Worm (Caenorhabditis elegans) whole organism, mixed stage, embryonic: ENCODE data around the gene F13A2.9.

Experiments used
- M03D4.4 ChIP-seq: sonication (generic microtip); optimal IDR thresholded peaks from 2 replicates; lab custom pipeline; 2017; ENCODE audit warnings: mild to moderate bottlenecking, missing genetic modification characterization, missing compliant biosample characterization
- ceh-39 ChIP-seq: fragments of 150-350 bp; optimal IDR thresholded peaks from 2 replicates; lab custom pipeline; 2014; ENCODE audit warnings: missing biosample characterization, missing genetic modification characterization
- ceh-43 ChIP-seq: fragments of 200-800 bp; sonication (Bioruptor generic); optimal IDR thresholded peaks from 2 replicates; lab custom pipeline; 2018; ENCODE audit warnings: mild to moderate bottlenecking, missing genetic modification characterization, moderate library complexity, missing compliant biosample characterization
- ceh-83 ChIP-seq: fragments of 200-800 bp; sonication (Bioruptor generic); optimal IDR thresholded peaks from 2 replicates; lab custom pipeline; 2018; ENCODE audit warnings: mild to moderate bottlenecking, missing genetic modification characterization, missing compliant biosample characterization
- ces-1 ChIP-seq: fragments of 150-350 bp; optimal IDR thresholded peaks from 2 replicates; lab custom pipeline; 2014; ENCODE audit warnings: missing biosample characterization, missing genetic modification reagents, missing genetic modification characterization
- cnd-1 ChIP-seq: fragments of 200-800 bp; sonication (Bioruptor generic); optimal IDR thresholded peaks from 2 replicates; lab custom pipeline; 2018; ENCODE audit warnings: mild to moderate bottlenecking, missing genetic modification characterization, missing compliant biosample characterization
- drap-1 ChIP-seq: fragments of 200-800 bp; sonication (Bioruptor generic); optimal IDR thresholded peaks from 3 replicates; lab custom pipeline; 2018; ENCODE audit warnings: mild to moderate bottlenecking, missing genetic modification characterization, missing compliant biosample characterization
- elt-1 ChIP-seq: sonication (generic microtip); optimal IDR thresholded peaks from 2 replicates; lab custom pipeline; 2017; ENCODE audit warnings: missing genetic modification characterization, mild to moderate bottlenecking, missing compliant biosample characterization, antibody characterized with exemption, moderate library complexity, borderline replicate concordance; ENCODE audit not compliant: insufficient read depth
- elt-3 ChIP-seq: fragments of 150-350 bp; optimal IDR thresholded peaks from 2 replicates; lab custom pipeline; 2014; ENCODE audit warnings: missing biosample characterization, missing genetic modification characterization
- flh-1 ChIP-seq: fragments of 200-800 bp; sonication (Bioruptor generic); optimal IDR thresholded peaks from 2 replicates; lab custom pipeline; 2018; ENCODE audit warnings: mild to moderate bottlenecking, missing genetic modification characterization, moderate library complexity, missing compliant biosample characterization
- ham-2 ChIP-seq: fragments of 200-800 bp; sonication (Bioruptor generic); optimal IDR thresholded peaks from 2 replicates; lab custom pipeline; 2018; ENCODE audit warnings: mild to moderate bottlenecking, missing genetic modification characterization, missing compliant biosample characterization
- hlh-1 ChIP-seq: fragments of 150-350 bp; optimal IDR thresholded peaks from 2 replicates; lab custom pipeline; 2014; ENCODE audit warnings: missing biosample characterization, missing genetic modification reagents, missing genetic modification characterization
- lin-13 ChIP-seq: fragments of 150-350 bp; optimal IDR thresholded peaks from 2 replicates; lab custom pipeline; 2014; ENCODE audit warnings: missing biosample characterization, missing genetic modification characterization
- lsy-2 ChIP-seq: fragments of 150-350 bp; optimal IDR thresholded peaks from 2 replicates; lab custom pipeline; 2014; ENCODE audit warnings: missing biosample characterization, missing genetic modification characterization
- mep-1 ChIP-seq: fragments of 150-350 bp; optimal IDR thresholded peaks from 2 replicates; lab custom pipeline; 2017; ENCODE audit warnings: missing biosample characterization, missing genetic modification reagents, missing genetic modification characterization, inconsistent platforms
- mls-2 ChIP-seq: sonication (generic microtip); optimal IDR thresholded peaks from 2 replicates; lab custom pipeline; 2016; ENCODE audit warnings: mild to moderate bottlenecking, missing genetic modification characterization, moderate library complexity, missing compliant biosample characterization
- nhr-12 ChIP-seq: fragments of 150-350 bp; optimal IDR thresholded peaks from 2 replicates; lab custom pipeline; 2014; ENCODE audit warnings: missing biosample characterization, missing genetic modification characterization
- nhr-2 ChIP-seq: fragments of 150-350 bp; optimal IDR thresholded peaks from 2 replicates; lab custom pipeline; 2014; ENCODE audit warnings: missing biosample characterization, missing genetic modification characterization
- nhr-28 ChIP-seq: fragments of 150-350 bp; optimal IDR thresholded peaks from 2 replicates; lab custom pipeline; 2014; ENCODE audit warnings: missing biosample characterization, missing genetic modification characterization
- sptf-1 ChIP-seq: sonication (generic microtip); optimal IDR thresholded peaks from 2 replicates; lab custom pipeline; 2017; ENCODE audit warnings: mild to moderate bottlenecking, missing genetic modification characterization, moderate library complexity, missing compliant biosample characterization
- tbx-8 ChIP-seq: fragments of 200-800 bp; sonication (Bioruptor generic); optimal IDR thresholded peaks from 2 replicates; lab custom pipeline; 2018; ENCODE audit warnings: mild to moderate bottlenecking, missing genetic modification characterization, moderate library complexity, missing compliant biosample characterization
- unc-120 ChIP-seq: sonication (generic microtip); optimal IDR thresholded peaks from 2 replicates; lab custom pipeline; 2017; ENCODE audit warnings: missing genetic modification characterization, missing compliant biosample characterization; ENCODE audit not compliant: poor library complexity, severe bottlenecking
- unc-39 ChIP-seq: fragments of 150-350 bp; optimal IDR thresholded peaks from 2 replicates; lab custom pipeline; 2014; ENCODE audit warnings: missing biosample characterization, missing genetic modification characterization
- unc-62 ChIP-seq: fragments of 150-350 bp; optimal IDR thresholded peaks from 2 replicates; lab custom pipeline; 2014; ENCODE audit warnings: missing biosample characterization, missing genetic modification reagents, missing genetic modification characterization
- zip-8 ChIP-seq: fragments of 150-350 bp; optimal IDR thresholded peaks from 2 replicates; lab custom pipeline; 2014; ENCODE audit warnings: missing biosample characterization, missing genetic modification characterization
- ztf-11 ChIP-seq: fragments of 150-350 bp; optimal IDR thresholded peaks from 2 replicates; lab custom pipeline; 2014; ENCODE audit warnings: missing biosample characterization, missing genetic modification characterization

Gene F13A2.9

DNA sequence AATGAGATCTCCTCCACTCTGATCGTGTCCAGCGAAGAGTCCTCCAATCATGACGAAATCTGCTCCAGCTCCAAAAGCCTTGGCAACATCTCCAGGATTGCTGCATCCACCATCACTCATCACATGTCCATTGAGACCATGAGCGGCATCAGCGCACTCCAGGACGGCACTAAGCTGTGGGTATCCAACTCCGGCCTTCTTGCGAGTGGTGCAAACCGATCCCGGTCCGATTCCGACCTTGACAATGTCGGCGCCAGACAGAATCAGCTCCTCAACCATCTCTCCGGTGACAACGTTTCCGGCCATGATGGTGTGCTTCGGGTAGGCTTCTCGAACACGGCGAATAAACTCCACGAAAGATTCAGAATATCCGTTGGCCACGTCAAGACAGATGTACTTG is 16.8 kb downstream of the F13A2.9 start:
- no peak for TF ChIP-seq ztf-11 (tag; lab: Kevin White, UChicago)
- TF ChIP-seq lin-13 (tag; lab: Kevin White, UChicago): no peak
- no peak for TF ChIP-seq ceh-43 (GFP tag; lab: Kevin White, UChicago)
- no peak for TF ChIP-seq mls-2

DNA sequence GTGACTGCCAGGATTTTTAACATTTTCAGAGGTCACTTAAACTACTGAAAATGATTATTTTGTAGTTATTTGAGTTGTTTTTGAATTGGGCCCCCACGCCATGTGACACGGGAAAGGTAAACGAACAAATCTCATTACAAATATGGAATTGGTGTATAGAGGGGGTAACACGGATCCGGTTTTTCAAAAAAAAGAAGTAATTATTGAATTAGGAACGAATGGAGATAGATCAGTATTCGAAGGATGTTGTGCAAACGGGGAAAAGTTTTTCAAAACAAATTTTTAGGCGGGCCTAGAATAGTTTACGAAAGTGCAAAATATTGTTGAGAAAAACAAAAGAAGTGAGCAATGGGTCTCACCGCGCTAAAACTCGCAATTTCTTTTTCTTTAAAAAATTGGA is 20.9 kb downstream of the F13A2.9 start, which contains the start of gene F32D1.11:
TSS of gene F32D1.11 (minus strand) at position 101 of the 400 bp plus-strand sequence.
- no peak for TF ChIP-seq tbx-8 (GFP tag; lab: Kevin White, UChicago)

DNA sequence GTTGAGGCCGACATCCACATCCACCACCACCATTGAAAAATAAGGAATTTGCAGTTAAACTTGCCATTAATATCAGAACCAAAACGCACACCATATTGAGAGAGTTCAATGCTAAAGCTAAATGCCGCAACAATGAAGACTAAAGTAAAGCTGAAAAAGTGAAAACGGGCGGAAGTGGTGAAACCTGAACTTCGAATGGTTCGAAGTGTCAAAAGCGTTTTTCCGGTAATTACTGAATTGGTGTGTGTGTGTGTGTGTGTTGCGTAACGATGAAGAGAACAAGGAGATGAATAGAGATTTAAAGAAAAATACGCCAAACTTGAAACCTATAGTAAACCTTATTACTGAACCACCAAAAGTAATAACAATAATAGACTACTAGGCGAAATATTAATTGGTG is 22.8 kb downstream of the F13A2.9 start, which contains the start of gene grl-13:
TSS of gene grl-13 (minus strand) at position 101 of the 400 bp plus-strand sequence.
- TF ChIP-seq M03D4.4 (no peak), ceh-43 (GFP tag; lab: Kevin White, UChicago) (no peak), drap-1 (GFP tag; lab: Kevin White, UChicago) (no peak), mep-1 (tag; lab: Kevin White, UChicago) (no peak), nhr-12 (no peak), flh-1 (GFP tag; lab: Kevin White, UChicago) (no peak), ztf-11 (tag; lab: Kevin White, UChicago) (no peak), unc-120 (tag; lab: Kevin White, UChicago) (no peak), tbx-8 (GFP tag; lab: Kevin White, UChicago) (no peak), ces-1 (GFP tag; lab: Kevin White, UChicago) (no peak), zip-8 (no peak), nhr-28 (no peak), ceh-83 (GFP tag; lab: Kevin White, UChicago) (no peak), lin-13 (tag; lab: Kevin White, UChicago) (no peak), cnd-1 (no peak), elt-3 (tag; lab: Kevin White, UChicago) (no peak)

DNA sequence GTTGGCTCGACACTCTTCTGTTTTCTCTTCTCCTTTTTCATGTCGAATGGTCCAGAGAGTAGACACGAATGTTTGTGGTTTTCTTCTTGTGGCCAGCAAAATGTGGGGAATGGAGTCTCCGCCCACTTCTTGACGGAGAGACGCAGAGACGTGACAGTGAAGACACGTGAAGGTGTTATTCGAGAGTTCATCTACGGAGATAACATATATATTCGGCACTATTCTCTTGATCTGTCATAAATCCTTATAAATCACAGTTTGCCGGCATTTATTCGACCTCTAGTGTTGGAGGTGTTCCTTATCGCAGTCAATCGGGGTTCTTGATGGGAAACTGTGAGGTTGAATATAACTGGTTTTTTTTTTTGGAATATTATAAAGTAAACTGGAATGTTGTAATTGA is 25.8 kb downstream of the F13A2.9 start, which contains the start of gene F32D1.3:
TSS of gene F32D1.3 (minus strand) at position 65 of the 400 bp plus-strand sequence.
- TF ChIP-seq elt-1 (tag; lab: Kevin White, UChicago) (peak; percentile 69), lsy-2 (no peak), sptf-1 (tag; lab: Kevin White, UChicago) (no peak), nhr-2 (tag; lab: Kevin White, UChicago) (peak; percentile 19), ceh-39 (tag; lab: Kevin White, UChicago) (no peak), unc-62 (GFP tag; lab: Kevin White, UChicago) (peak; percentile 51), elt-3 (tag; lab: Kevin White, UChicago) (peak; percentile 37)

DNA sequence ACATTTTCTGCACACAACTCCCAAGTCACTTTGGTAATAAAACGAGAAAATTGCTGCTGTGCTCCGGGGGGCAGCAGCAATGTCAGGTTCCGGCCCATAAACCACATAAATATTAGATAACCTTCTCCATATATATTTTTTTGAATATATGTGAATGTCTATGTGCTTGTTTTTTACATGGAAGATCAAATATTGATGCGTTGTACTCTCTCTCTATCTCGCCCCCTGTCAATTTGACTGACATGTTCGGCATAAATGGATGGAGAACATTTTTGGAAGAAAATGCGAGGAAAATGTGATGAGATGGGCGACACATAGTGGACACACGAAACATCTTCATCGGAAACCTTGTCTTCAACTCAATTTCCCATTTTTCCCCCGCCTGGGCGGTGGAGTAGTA is 27.3 kb downstream of the F13A2.9 start:
- TF ChIP-seq unc-62 (GFP tag; lab: Kevin White, UChicago) (peak; percentile 42), ceh-83 (GFP tag; lab: Kevin White, UChicago) (no peak)

DNA sequence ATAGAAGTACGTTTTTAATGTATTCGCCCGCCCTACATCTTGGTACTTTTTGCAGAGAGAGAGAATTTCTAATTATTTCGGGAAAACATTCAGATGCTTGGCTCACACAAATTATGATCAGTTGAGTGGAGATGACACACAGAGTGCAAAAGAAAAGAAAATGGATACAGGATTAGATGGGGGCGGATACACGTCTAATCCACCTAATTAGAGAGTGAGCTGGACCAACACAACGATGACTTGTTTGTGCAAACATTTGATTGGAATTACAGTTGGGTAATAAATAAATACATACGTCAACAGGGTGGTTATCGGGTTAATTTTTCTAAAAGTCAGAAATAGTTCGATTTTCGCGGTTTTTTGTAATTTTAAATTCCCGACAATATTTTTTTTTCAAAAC is 28.2 kb downstream of the F13A2.9 start:
- TF ChIP-seq hlh-1 (tag; lab: Kevin White, UChicago) (no peak), mls-2 (peak; percentile 26), unc-39 (tag; lab: Kevin White, UChicago) (no peak), ces-1 (GFP tag; lab: Kevin White, UChicago) (peak; percentile 80)

DNA sequence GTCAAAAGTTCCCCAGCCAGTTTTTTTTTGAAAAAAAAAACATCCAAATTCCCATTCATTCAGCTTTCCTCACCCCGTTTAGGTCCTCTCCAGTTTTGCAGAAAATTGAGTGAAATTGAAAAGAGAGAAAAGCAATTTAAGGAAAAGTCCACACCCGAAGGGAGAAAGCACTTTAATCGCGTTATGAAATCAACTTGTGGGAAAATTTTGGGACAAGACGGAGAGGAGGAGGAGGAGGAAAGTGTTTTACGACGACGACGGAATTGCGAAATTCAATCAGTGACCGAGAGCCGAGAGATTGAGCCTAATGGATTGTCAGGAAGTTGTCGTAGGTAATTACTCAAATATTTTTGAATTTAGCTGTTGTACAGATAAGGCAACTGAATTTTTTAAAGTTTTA is 29.9 kb downstream of the F13A2.9 start:
- TF ChIP-seq unc-62 (GFP tag; lab: Kevin White, UChicago): peak; percentile 35
- peak; percentile 100 for TF ChIP-seq ces-1 (GFP tag; lab: Kevin White, UChicago)
- no peak for TF ChIP-seq ham-2 (GFP tag; lab: Kevin White, UChicago)
- TF ChIP-seq flh-1 (GFP tag; lab: Kevin White, UChicago): no peak
- TF ChIP-seq nhr-28: no peak
- no peak for TF ChIP-seq ceh-43 (GFP tag; lab: Kevin White, UChicago)
- no peak for TF ChIP-seq nhr-12
- TF ChIP-seq, all 35 proteins: peak for 2
